Worm (Caenorhabditis elegans) whole organism, L2 larva: ENCODE data around the gene spp-10.

Source experiments
- ama-1 ChIP-seq: fragments of 150-350 bp; optimal IDR thresholded peaks from 2 replicates; lab custom pipeline; 2018; ENCODE audit warnings: inconsistent platforms
- elt-3 ChIP-seq: sonication (generic microtip); optimal IDR thresholded peaks from 2 replicates; lab custom pipeline; 2017; ENCODE audit warnings: missing biosample characterization, missing genetic modification characterization
- fos-1 ChIP-seq: fragments of 150-350 bp; optimal IDR thresholded peaks from 2 replicates; lab custom pipeline; 2014; ENCODE audit warnings: missing biosample characterization, missing genetic modification characterization
- lin-11 ChIP-seq: fragments of 150-350 bp; sonication (generic microtip); optimal IDR thresholded peaks from 2 replicates; lab custom pipeline; 2014; ENCODE audit warnings: missing biosample characterization, missing genetic modification characterization, inconsistent platforms, mixed read lengths
- mdl-1 ChIP-seq, 2 experiments: fragments of 150-350 bp in 1 of 2; sonication (generic microtip) in 1 of 2; optimal IDR thresholded peaks; 2 replicates each; lab custom pipeline; 2017; ENCODE audit warnings: missing biosample characterization in 2 of 2, missing genetic modification characterization in 2 of 2
- nhr-12 ChIP-seq: fragments of 150-350 bp; optimal IDR thresholded peaks from 2 replicates; lab custom pipeline; 2014; ENCODE audit warnings: missing biosample characterization, missing genetic modification characterization
- nhr-237 ChIP-seq: fragments of 150-350 bp; optimal IDR thresholded peaks from 2 replicates; lab custom pipeline; 2014; ENCODE audit warnings: missing biosample characterization, missing genetic modification characterization
- sem-4 ChIP-seq: fragments of 150-350 bp; optimal IDR thresholded peaks from 2 replicates; lab custom pipeline; 2014; ENCODE audit warnings: missing biosample characterization, missing genetic modification reagents, missing genetic modification characterization
- snpc-4 ChIP-seq: fragments of 150-350 bp; optimal IDR thresholded peaks from 2 replicates; lab custom pipeline; 2014; ENCODE audit warnings: missing biosample characterization, missing genetic modification characterization
- unc-62 ChIP-seq: fragments of 150-350 bp; optimal IDR thresholded peaks from 2 replicates; lab custom pipeline; 2014; ENCODE audit warnings: missing biosample characterization, missing genetic modification reagents, missing genetic modification characterization
- ztf-1 ChIP-seq: fragments of 200-800 bp; sonication (Bioruptor generic); conservative IDR thresholded peaks from 2 replicates; pipeline ENCODE4 v1.3.6; 2022; ENCODE audit warnings: missing genetic modification characterization, missing compliant biosample characterization
- ztf-11 ChIP-seq: sonication (generic microtip); optimal IDR thresholded peaks from 2 replicates; lab custom pipeline; 2017; ENCODE audit warnings: missing biosample characterization, missing genetic modification characterization
- ztf-4 ChIP-seq: fragments of 150-350 bp; optimal IDR thresholded peaks from 2 replicates; lab custom pipeline; 2014; ENCODE audit warnings: missing biosample characterization, missing genetic modification characterization

DNA sequence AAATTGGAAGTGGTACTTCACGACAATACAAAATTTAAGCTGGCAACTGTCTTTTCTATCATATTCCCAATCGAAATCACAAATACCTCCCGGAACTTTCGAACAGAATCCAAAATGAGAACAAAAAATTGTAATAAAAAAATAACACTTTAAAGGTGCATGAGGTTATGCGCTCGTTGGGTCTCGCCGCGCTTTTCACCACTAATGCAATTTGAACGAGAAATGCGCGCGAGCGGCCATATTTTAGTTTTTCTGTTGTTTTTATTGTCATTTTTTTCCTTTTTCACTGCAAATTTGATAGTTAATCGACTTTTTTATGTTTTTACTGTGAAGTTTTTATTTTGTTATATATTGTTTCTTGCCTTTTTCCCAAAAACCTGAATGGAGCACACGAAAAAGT lies 34.1 kb downstream of the spp-10 start, which contains the start of gene mes-6:
- no peak for TF ChIP-seq ztf-4 (tag; lab: Kevin White, UChicago)
- peak; percentile 17 for TF ChIP-seq snpc-4
- TF ChIP-seq lin-11: no peak
- TF ChIP-seq mdl-1 (tag; optimal IDR thresholded peaks at IDR 0.05; lab: Kevin White, UChicago): no peak
- peak; percentile 14 for TF ChIP-seq fos-1 (tag; lab: Kevin White, UChicago)
- no peak for TF ChIP-seq unc-62 (GFP tag; lab: Kevin White, UChicago)
- TF ChIP-seq nhr-237 (tag; lab: Kevin White, UChicago): no peak
- TF ChIP-seq ama-1 (lab: Kevin White, UChicago): no peak
- no peak for TF ChIP-seq elt-3 (tag; lab: Kevin White, UChicago)
- TF ChIP-seq ztf-1 (GFP tag; lab: Robert Waterston, UW): no peak
- TF ChIP-seq nhr-12 (tag; lab: Kevin White, UChicago): no peak
- no peak for TF ChIP-seq ztf-11
- no peak for TF ChIP-seq sem-4 (tag; lab: Kevin White, UChicago)
